Worm (Caenorhabditis elegans): ENCODE data around the gene sssh-1.

ce11 chrX:14920880-14921279 is 45.1 kb downstream of the sssh-1 start:
- TF ChIP-seq F57A8.1 (GFP tag; optimal IDR thresholded peaks at IDR 0.05) (no peak), snpc-1.3 (tag; optimal IDR thresholded peaks at IDR 0.05; ENCODE audit: insufficient read depth) (no peak)
